Worm (Caenorhabditis elegans) whole organism, L1 larva: Measurements from ENCODE around the gene F46B3.9.

Source experiments
- blmp-1 ChIP-seq: fragments of 150-350 bp; optimal IDR thresholded peaks from 2 replicates; lab custom pipeline; 2014; ENCODE audit warnings: missing biosample characterization, missing genetic modification characterization
- elt-3 ChIP-seq, 6 experiments: fragments of 150-350 bp in 1 of 6; sonication (generic microtip); optimal IDR thresholded peaks; 2 replicates each; lab custom pipeline; 2017 to 2018; ENCODE audit warnings: missing biosample characterization in 6 of 6, missing genetic modification characterization in 6 of 6, inconsistent platforms in 1 of 6
- fkh-10 ChIP-seq: sonication (generic microtip); optimal IDR thresholded peaks from 2 replicates; lab custom pipeline; 2017; ENCODE audit warnings: missing biosample characterization, missing genetic modification reagents, missing genetic modification characterization
- lin-39 ChIP-seq: fragments of 150-350 bp; optimal IDR thresholded peaks from 2 replicates; lab custom pipeline; 2014; ENCODE audit warnings: missing biosample characterization, missing genetic modification reagents, missing genetic modification characterization
- lir-3 ChIP-seq: sonication (generic microtip); optimal IDR thresholded peaks from 2 replicates; lab custom pipeline; 2016; ENCODE audit warnings: mild to moderate bottlenecking, missing genetic modification characterization, moderate library complexity, missing compliant biosample characterization; ENCODE audit not compliant: poor library complexity
- mdl-1 ChIP-seq, 2 experiments: fragments of 150-350 bp; optimal IDR thresholded peaks; 2 replicates each; lab custom pipeline; 2014 to 2017; ENCODE audit warnings: missing biosample characterization in 2 of 2, missing genetic modification characterization in 2 of 2, inconsistent platforms in 1 of 2
- nhr-12 ChIP-seq: sonication (generic microtip); optimal IDR thresholded peaks from 2 replicates; lab custom pipeline; 2017; ENCODE audit warnings: missing biosample characterization, missing genetic modification characterization
- nhr-77 ChIP-seq: fragments of 150-350 bp; optimal IDR thresholded peaks from 2 replicates; lab custom pipeline; 2014; ENCODE audit warnings: missing biosample characterization, missing genetic modification characterization
- nhr-85 ChIP-seq: sonication (generic microtip); peaks from one replicate; lab custom pipeline; 2016; ENCODE audit warnings: missing genetic modification characterization, inconsistent platforms, missing compliant biosample characterization
- rnt-1 ChIP-seq: sonication (generic microtip); optimal IDR thresholded peaks from 2 replicates; lab custom pipeline; 2016; ENCODE audit warnings: mild to moderate bottlenecking, missing genetic modification characterization, moderate library complexity, missing compliant biosample characterization
- snpc-4 ChIP-seq: fragments of 150-350 bp; optimal IDR thresholded peaks from 2 replicates; lab custom pipeline; 2014; ENCODE audit warnings: missing biosample characterization, missing genetic modification characterization
- tlp-1 ChIP-seq: fragments of 150-350 bp; optimal IDR thresholded peaks from 2 replicates; lab custom pipeline; 2014; ENCODE audit warnings: missing biosample characterization, missing genetic modification characterization

- TF ChIP-seq mdl-1 (tag; optimal IDR thresholded peaks at IDR 0.05; lab: Kevin White, UChicago) (no peak), nhr-12 (no peak), lir-3 (tag; lab: Kevin White, UChicago) (no peak), nhr-85 (no peak), tlp-1 (tag; lab: Kevin White, UChicago) (no peak), snpc-4 (tag; lab: Kevin White, UChicago) (no peak), fkh-10 (no peak), rnt-1 (tag; lab: Kevin White, UChicago) (no peak), lin-39 (no peak), elt-3 (tag; optimal IDR thresholded peaks at IDR 0.05; lab: Kevin White, UChicago) (no peak), blmp-1 (no peak), nhr-77 (tag; lab: Kevin White, UChicago) (no peak)
Observed at ce11 chrV:20656626-20657025, 30.7 kb upstream of the F46B3.9 start.
